Worm (Caenorhabditis elegans) whole organism, L4/young adult: Measurements from ENCODE around the gene H35N09.1.

Source experiments
- W03F9.2 ChIP-seq: fragments of 150-350 bp; optimal IDR thresholded peaks from 2 replicates; lab custom pipeline; 2014; ENCODE audit warnings: missing biosample characterization, missing genetic modification characterization
- dao-5 ChIP-seq: sonication (generic microtip); optimal IDR thresholded peaks from 2 replicates; lab custom pipeline; 2016; ENCODE audit warnings: missing genotype, missing genetic modification characterization, moderate library complexity, missing compliant biosample characterization
- him-1 ChIP-seq: sonication (generic microtip); optimal IDR thresholded peaks from 2 replicates; lab custom pipeline; 2016; ENCODE audit warnings: missing genotype, missing genetic modification reagents, missing genetic modification characterization, missing compliant biosample characterization

DNA sequence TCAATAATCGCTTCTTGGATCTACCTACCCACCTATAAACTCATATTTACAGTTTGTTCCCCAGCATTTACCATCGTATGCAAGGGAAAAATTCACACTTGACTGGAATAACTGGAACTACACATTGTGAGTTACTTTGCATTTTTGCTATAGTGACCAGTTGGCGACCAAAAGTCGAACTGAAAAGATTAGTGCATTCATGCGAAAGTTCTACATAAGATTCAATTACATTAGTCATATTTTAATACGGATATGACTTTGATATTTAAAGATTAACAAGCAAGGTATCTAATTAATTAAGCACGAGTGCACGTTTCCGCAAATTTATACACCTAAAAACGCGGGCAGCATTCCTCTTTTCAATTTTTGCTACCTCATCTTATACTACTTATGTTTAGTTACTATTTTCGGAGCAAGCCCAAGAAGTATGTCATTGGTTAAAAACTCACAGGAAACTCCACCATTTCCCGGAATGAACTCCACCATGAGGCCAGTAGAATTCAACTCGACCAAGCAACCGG lies 34.1 kb upstream of the H35N09.1 start, which contains the start of gene jmjd-3.1:
- TF ChIP-seq him-1 (no peak), dao-5 (tag; lab: Kevin White, UChicago) (no peak), W03F9.2 (tag; lab: Kevin White, UChicago) (no peak)
